Worm (Caenorhabditis elegans) whole organism, L3 larva: ENCODE results near the gene bath-26.

ENCODE experiments used
- ZK546.5 ChIP-seq: sonication (generic microtip); optimal IDR thresholded peaks from 2 replicates; lab custom pipeline; 2017; ENCODE audit warnings: missing biosample characterization, missing genetic modification characterization
- elt-3 ChIP-seq, 3 experiments: fragments of 150-350 bp in 1 of 3; sonication (generic microtip) in 2 of 3; optimal IDR thresholded peaks; 2 replicates in 2 of 3; 4 replicates in 1 of 3; lab custom pipeline; 2014 to 2017; ENCODE audit warnings: missing biosample characterization in 3 of 3, missing genetic modification characterization in 3 of 3
- fkh-10 ChIP-seq: sonication (generic microtip); optimal IDR thresholded peaks from 2 replicates; lab custom pipeline; 2017; ENCODE audit warnings: missing biosample characterization, missing genetic modification reagents, missing genetic modification characterization
- nhr-23 ChIP-seq: fragments of 150-350 bp; optimal IDR thresholded peaks from 2 replicates; lab custom pipeline; 2014; ENCODE audit warnings: missing biosample characterization, missing genetic modification reagents, missing genetic modification characterization
- unc-39 ChIP-seq: sonication (generic microtip); optimal IDR thresholded peaks from 4 replicates; lab custom pipeline; 2017; ENCODE audit warnings: missing biosample characterization, missing genetic modification characterization
- unc-62 ChIP-seq: fragments of 150-350 bp; sonication (generic microtip); optimal IDR thresholded peaks from 4 replicates; lab custom pipeline; 2014; ENCODE audit warnings: missing biosample characterization, missing genetic modification reagents, missing genetic modification characterization

- TF ChIP-seq elt-3 (tag; optimal IDR thresholded peaks at IDR 0.05; lab: Kevin White, UChicago) (no peak), unc-62 (no peak), nhr-23 (tag; lab: Kevin White, UChicago) (no peak), unc-39 (tag; lab: Kevin White, UChicago) (no peak), ZK546.5 (tag; lab: Kevin White, UChicago) (no peak), fkh-10 (GFP tag; lab: Kevin White, UChicago) (no peak)
Measured at ce11 chrII:1584140-1584539, 16.4 kb downstream of the bath-26 start, which contains the start of gene clec-21.
